Fruit fly (Drosophila melanogaster) whole organism, embryonic: ENCODE measurements around the gene MESK4.

Experiments used
- Atf3 ChIP-seq: fragments of 200-800 bp; sonication (Bioruptor generic); optimal IDR thresholded peaks from 3 replicates; lab custom pipeline; 2016; ENCODE audit warnings: missing biosample characterization, missing genetic modification characterization
- B-H2 ChIP-seq: fragments of 200-800 bp; sonication (Bioruptor generic); optimal IDR thresholded peaks from 2 replicates; lab custom pipeline; 2018; ENCODE audit warnings: missing biosample characterization, mild to moderate bottlenecking, missing genetic modification characterization
- Bgb ChIP-seq: fragments of 200-800 bp; sonication (Bioruptor generic); IDR thresholded peaks from 2 replicates; pipeline ENCODE4 v1.3.6; 2022; ENCODE audit warnings: missing biosample characterization, missing genetic modification characterization; ENCODE audit not compliant: partially characterized antibody
- Blimp-1 ChIP-seq: fragments of 200-800 bp; sonication (Bioruptor generic); optimal IDR thresholded peaks from 3 replicates; lab custom pipeline; 2018; ENCODE audit warnings: missing biosample characterization, missing genetic modification characterization, mild to moderate bottlenecking, moderate library complexity, missing genetic modification reagents
- CG10147 ChIP-seq: fragments of 200-800 bp; sonication (Bioruptor generic); optimal IDR thresholded peaks from 2 replicates; lab custom pipeline; 2019; ENCODE audit warnings: missing biosample characterization, mild to moderate bottlenecking, missing genetic modification characterization, moderate library complexity
- CG1024 ChIP-seq: fragments of 200-800 bp; sonication (Bioruptor generic); IDR thresholded peaks from 2 replicates; pipeline ENCODE4 v1.3.6; 2022; ENCODE audit warnings: missing biosample characterization, missing genetic modification characterization
- CG10543 ChIP-seq: fragments of 200-800 bp; sonication (Bioruptor generic); optimal IDR thresholded peaks from 3 replicates; lab custom pipeline; 2017; ENCODE audit warnings: missing biosample characterization, mild to moderate bottlenecking, missing genetic modification characterization, moderate library complexity
- CG11456 ChIP-seq: fragments of 200-800 bp; sonication (Bioruptor generic); IDR thresholded peaks from 3 replicates; pipeline ENCODE4 v1.3.6; 2022; ENCODE audit warnings: missing biosample characterization, missing genetic modification characterization
- CG13775 ChIP-seq: fragments of 200-800 bp; sonication (Bioruptor generic); optimal IDR thresholded peaks from 3 replicates; lab custom pipeline; 2017; ENCODE audit warnings: missing biosample characterization, mild to moderate bottlenecking, missing genetic modification characterization
- CG14014 ChIP-seq: fragments of 200-800 bp; sonication (Bioruptor generic); IDR thresholded peaks from 2 replicates; pipeline ENCODE4 v1.3.6; 2022; ENCODE audit warnings: missing biosample characterization, missing genetic modification characterization
- CG2202 ChIP-seq: fragments of 200-800 bp; sonication (Bioruptor generic); optimal IDR thresholded peaks from 2 replicates; lab custom pipeline; 2018; ENCODE audit warnings: missing biosample characterization, mild to moderate bottlenecking, missing genetic modification characterization
- CG2889 ChIP-seq: fragments of 200-800 bp; sonication (Bioruptor generic); IDR thresholded peaks from 3 replicates; pipeline ENCODE4 v1.3.6; 2022; ENCODE audit warnings: missing biosample characterization, missing genetic modification characterization
- CG30431 ChIP-seq: fragments of 200-800 bp; sonication (Bioruptor generic); optimal IDR thresholded peaks from 2 replicates; lab custom pipeline; 2017; ENCODE audit warnings: missing biosample characterization, missing genetic modification characterization
- CG33213 ChIP-seq: fragments of 200-800 bp; sonication (Bioruptor generic); optimal IDR thresholded peaks from 3 replicates; lab custom pipeline; 2016; ENCODE audit warnings: missing biosample characterization, missing genetic modification characterization
- CG3838 ChIP-seq: fragments of 200-800 bp; sonication (Bioruptor generic); optimal IDR thresholded peaks from 3 replicates; lab custom pipeline; 2016; ENCODE audit warnings: missing biosample characterization, missing genetic modification characterization
- CG6654 ChIP-seq: fragments of 200-800 bp; sonication (Bioruptor generic); optimal IDR thresholded peaks from 2 replicates; lab custom pipeline; 2017; ENCODE audit warnings: missing biosample characterization, mild to moderate bottlenecking, missing genetic modification characterization
- CG7745 ChIP-seq: fragments of 200-800 bp; sonication (Bioruptor generic); optimal IDR thresholded peaks from 2 replicates; lab custom pipeline; 2018; ENCODE audit warnings: missing biosample characterization, mild to moderate bottlenecking, missing genetic modification characterization, moderate library complexity
- CG7928 ChIP-seq: fragments of 200-800 bp; sonication (Bioruptor generic); optimal IDR thresholded peaks from 2 replicates; lab custom pipeline; 2017; ENCODE audit warnings: missing biosample characterization, mild to moderate bottlenecking, missing genetic modification characterization
- CG8089 ChIP-seq: fragments of 200-800 bp; sonication (Bioruptor generic); optimal IDR thresholded peaks from 3 replicates; lab custom pipeline; 2016; ENCODE audit warnings: missing biosample characterization, missing genetic modification characterization
- CG8388 ChIP-seq: fragments of 200-800 bp; sonication (Bioruptor generic); optimal IDR thresholded peaks from 2 replicates; lab custom pipeline; 2019; ENCODE audit warnings: missing biosample characterization, mild to moderate bottlenecking, missing genetic modification characterization, moderate library complexity
- CG8765 ChIP-seq: fragments of 200-800 bp; sonication (Bioruptor generic); IDR thresholded peaks from 2 replicates; pipeline ENCODE4 v1.3.6; 2022; ENCODE audit warnings: missing biosample characterization, missing genetic modification characterization
- CG9797 ChIP-seq: fragments of 200-800 bp; sonication (Bioruptor generic); optimal IDR thresholded peaks from 3 replicates; lab custom pipeline; 2018; ENCODE audit warnings: missing biosample characterization, mild to moderate bottlenecking, missing genetic modification characterization
- CkIIα-i1 ChIP-seq: fragments of 200-800 bp; sonication (Bioruptor generic); IDR thresholded peaks from 2 replicates; pipeline ENCODE4 v1.3.6; 2022; ENCODE audit warnings: missing biosample characterization, missing genetic modification characterization
- D19A ChIP-seq: fragments of 200-800 bp; optimal IDR thresholded peaks from 3 replicates; lab custom pipeline; 2019; ENCODE audit warnings: missing biosample characterization, mild to moderate bottlenecking, missing genetic modification characterization, moderate library complexity
- E2f1 ChIP-seq: fragments of 200-800 bp; sonication (Bioruptor generic); IDR thresholded peaks from 2 replicates; pipeline ENCODE4 v1.3.6; 2022; ENCODE audit warnings: missing biosample characterization, missing genetic modification characterization
- GATAe ChIP-seq: fragments of 200-800 bp; sonication (Bioruptor generic); conservative IDR thresholded peaks from 2 replicates; pipeline ENCODE4 v1.3.6; 2022; ENCODE audit warnings: missing biosample characterization, missing genetic modification characterization
- H2.0 ChIP-seq: fragments of 200-800 bp; sonication (Bioruptor generic); IDR thresholded peaks from 2 replicates; pipeline ENCODE4 v1.3.6; 2022; ENCODE audit warnings: missing biosample characterization, missing genetic modification characterization
- Hand ChIP-seq: fragments of 200-800 bp; sonication (Bioruptor generic); optimal IDR thresholded peaks from 2 replicates; lab custom pipeline; 2017; ENCODE audit warnings: mild to moderate bottlenecking, missing biosample characterization, missing genetic modification reagents, missing genetic modification characterization
- HmgD ChIP-seq: fragments of 200-800 bp; sonication (Bioruptor generic); optimal IDR thresholded peaks from 3 replicates; lab custom pipeline; 2016; ENCODE audit warnings: missing biosample characterization, missing genetic modification characterization
- Hr3 ChIP-seq: fragments of 200-800 bp; sonication (Bioruptor generic); optimal IDR thresholded peaks from 3 replicates; lab custom pipeline; 2016; ENCODE audit warnings: missing biosample characterization, missing genetic modification characterization
- Mes4 ChIP-seq: fragments of 200-800 bp; sonication (Bioruptor generic); optimal IDR thresholded peaks from 2 replicates; lab custom pipeline; 2016; ENCODE audit warnings: missing biosample characterization, missing genetic modification characterization
- Mrtf ChIP-seq: fragments of 200-800 bp; sonication (Bioruptor generic); IDR thresholded peaks from 3 replicates; pipeline ENCODE4 v1.3.6; 2022; ENCODE audit warnings: missing biosample characterization, missing genetic modification characterization
- Taf1 ChIP-seq: fragments of 200-800 bp; sonication (Bioruptor generic); IDR thresholded peaks from 2 replicates; pipeline ENCODE4 v1.3.6; 2022; ENCODE audit warnings: missing biosample characterization, missing genetic modification characterization
- ac ChIP-seq: fragments of 200-800 bp; sonication (Bioruptor generic); optimal IDR thresholded peaks from 3 replicates; lab custom pipeline; 2017; ENCODE audit warnings: missing biosample characterization, mild to moderate bottlenecking, missing genetic modification characterization
- ap ChIP-seq: fragments of 200-800 bp; sonication (Bioruptor generic); IDR thresholded peaks from 2 replicates; pipeline ENCODE4 v1.3.6; 2022; ENCODE audit warnings: missing biosample characterization, missing genetic modification characterization
- bbx ChIP-seq: fragments of 200-800 bp; sonication (Bioruptor generic); IDR thresholded peaks from 2 replicates; pipeline ENCODE4 v1.3.6; 2022; ENCODE audit warnings: missing biosample characterization, missing genetic modification characterization; ENCODE audit not compliant: partially characterized antibody
- cad ChIP-seq: fragments of >200 bp; optimal IDR thresholded peaks from 2 replicates; lab custom pipeline; 2017; ENCODE audit warnings: missing biosample characterization, missing genetic modification characterization
- gcm ChIP-seq: fragments of 200-800 bp; sonication (Bioruptor generic); optimal IDR thresholded peaks from 2 replicates; lab custom pipeline; 2019; ENCODE audit warnings: missing biosample characterization, mild to moderate bottlenecking, missing genetic modification characterization, moderate library complexity
- grn ChIP-seq: fragments of 200-800 bp; sonication (Bioruptor generic); optimal IDR thresholded peaks from 3 replicates; lab custom pipeline; 2017; ENCODE audit warnings: missing biosample characterization, missing genetic modification characterization
- gsb ChIP-seq: fragments of 200-800 bp; sonication (Bioruptor generic); IDR thresholded peaks from 2 replicates; pipeline ENCODE4 v1.3.6; 2022; ENCODE audit warnings: missing biosample characterization, missing genetic modification characterization
- jumu ChIP-seq: fragments of 200-800 bp; sonication (Bioruptor generic); optimal IDR thresholded peaks from 3 replicates; lab custom pipeline; 2016; ENCODE audit warnings: missing biosample characterization, missing genetic modification characterization
- kay ChIP-seq: fragments of 200-800 bp; sonication (Bioruptor generic); optimal IDR thresholded peaks from 2 replicates; lab custom pipeline; 2016; ENCODE audit warnings: missing biosample characterization, missing genetic modification characterization
- lbe ChIP-seq: fragments of 200-800 bp; sonication (Bioruptor generic); optimal IDR thresholded peaks from 2 replicates; lab custom pipeline; 2016; ENCODE audit warnings: missing biosample characterization, mild to moderate bottlenecking, missing genetic modification characterization
- mld ChIP-seq: fragments of 200-800 bp; sonication (Bioruptor generic); IDR thresholded peaks from 3 replicates; pipeline ENCODE4 v1.3.6; 2022; ENCODE audit warnings: missing biosample characterization, missing genetic modification characterization; ENCODE audit not compliant: partially characterized antibody
- nerfin-2 ChIP-seq: fragments of 200-800 bp; sonication (Bioruptor generic); IDR thresholded peaks from 2 replicates; pipeline ENCODE4 v1.3.6; 2022; ENCODE audit warnings: missing biosample characterization, missing genetic modification characterization; ENCODE audit not compliant: partially characterized antibody
- pita ChIP-seq: fragments of 200-800 bp; sonication (Bioruptor generic); optimal IDR thresholded peaks from 2 replicates; lab custom pipeline; 2017; ENCODE audit warnings: missing biosample characterization, mild to moderate bottlenecking, missing genetic modification characterization
- pros ChIP-seq: fragments of 200-800 bp; sonication (Bioruptor generic); optimal IDR thresholded peaks from 3 replicates; lab custom pipeline; 2019; ENCODE audit warnings: missing biosample characterization, mild to moderate bottlenecking, missing genetic modification characterization, moderate library complexity
- tgo ChIP-seq: fragments of 200-800 bp; sonication (Bioruptor generic); IDR thresholded peaks from 3 replicates; pipeline ENCODE4 v1.3.6; 2022; ENCODE audit warnings: missing biosample characterization, missing genetic modification characterization
- toy ChIP-seq: fragments of 200-800 bp; sonication (Bioruptor generic); IDR thresholded peaks from 2 replicates; pipeline ENCODE4 v1.3.6; 2022; ENCODE audit warnings: missing biosample characterization, missing genetic modification characterization
- unpg ChIP-seq: fragments of 200-800 bp; sonication (Bioruptor generic); optimal IDR thresholded peaks from 3 replicates; lab custom pipeline; 2018; ENCODE audit warnings: missing biosample characterization, mild to moderate bottlenecking, missing genetic modification characterization, moderate library complexity

Gene MESK4

dm6 chr3R:17002218-17003110 is 13.8 kb downstream of the MESK4 start, which contains the start of the genes Sf3a1 and Irc (continued):
- no peak for TF ChIP-seq CG10147 (GFP tag; lab: Kevin White, UChicago)
- peak; percentile 78 for TF ChIP-seq CG10543
- peak; percentile 97 for TF ChIP-seq bbx (GFP tag; lab: Robert Waterston, UW)
- TF ChIP-seq CG14014 (GFP tag; lab: Robert Waterston, UW) = no peak
- peak; percentile 46 for TF ChIP-seq jumu (GFP tag; lab: Kevin White, UChicago)
- no peak for TF ChIP-seq tgo (GFP tag; lab: Robert Waterston, UW)
- no peak for TF ChIP-seq toy (GFP tag; lab: Robert Waterston, UW)
- TF ChIP-seq Mes4 (GFP tag; lab: Kevin White, UChicago) = no peak
- TF ChIP-seq CG1024 = no peak
- no peak for TF ChIP-seq CG7928 (GFP tag; lab: Kevin White, UChicago)
- TF ChIP-seq CG8765 (GFP tag; lab: Robert Waterston, UW) = no peak
- no peak for TF ChIP-seq CG6654 (GFP tag; lab: Kevin White, UChicago)
- TF ChIP-seq pros (GFP tag; lab: Kevin White, UChicago) = no peak
- no peak for TF ChIP-seq CG8388
- peak; percentile 62 for TF ChIP-seq CG33213 (GFP tag; lab: Kevin White, UChicago)
- peak; percentile 98 for TF ChIP-seq Bgb (GFP tag; lab: Robert Waterston, UW)
- peak; percentile 91 for TF ChIP-seq nerfin-2 (GFP tag; lab: Robert Waterston, UW)
- peak; percentile 22 for TF ChIP-seq lbe (GFP tag; lab: Kevin White, UChicago)
- TF ChIP-seq Blimp-1 = no peak
- peak; percentile 87 for TF ChIP-seq HmgD
- peak; percentile 29 for TF ChIP-seq CG9797 (GFP tag; lab: Kevin White, UChicago)
- TF ChIP-seq cad (GFP tag; lab: Kevin White, UChicago) = no peak
- no peak for TF ChIP-seq kay (GFP tag; lab: Kevin White, UChicago)
- no peak for TF ChIP-seq Hand (GFP tag; lab: Kevin White, UChicago)
- no peak for TF ChIP-seq Taf1 (GFP tag; lab: Robert Waterston, UW)
- no peak for TF ChIP-seq CkIIα-i1 (GFP tag; lab: Robert Waterston, UW)
- no peak for TF ChIP-seq pita (GFP tag; lab: Kevin White, UChicago)
- no peak for TF ChIP-seq gcm (GFP tag; lab: Kevin White, UChicago)
- no peak for TF ChIP-seq CG30431 (GFP tag; lab: Kevin White, UChicago)
- TF ChIP-seq unpg (GFP tag; lab: Kevin White, UChicago) = peak; percentile 14
- TF ChIP-seq D19A (tag; lab: Kevin White, UChicago) = no peak
- no peak for TF ChIP-seq H2.0 (GFP tag; lab: Robert Waterston, UW)
- no peak for TF ChIP-seq GATAe
- TF ChIP-seq CG7745 = no peak
- no peak for TF ChIP-seq Hr3 (GFP tag; lab: Kevin White, UChicago)
- no peak for TF ChIP-seq ac (GFP tag; lab: Kevin White, UChicago)
- no peak for TF ChIP-seq CG8089 (GFP tag; lab: Kevin White, UChicago)
- no peak for TF ChIP-seq E2f1 (GFP tag; lab: Robert Waterston, UW)
- TF ChIP-seq Mrtf = no peak
- no peak for TF ChIP-seq gsb (GFP tag; lab: Robert Waterston, UW)
- no peak for TF ChIP-seq CG2202
- TF ChIP-seq CG11456 (GFP tag; lab: Robert Waterston, UW) = 0 out of 3 replicates have a peak, but pooled peaks have one; percentile 17
- no peak for TF ChIP-seq ap (GFP tag; lab: Robert Waterston, UW)
- TF ChIP-seq grn (GFP tag; lab: Kevin White, UChicago) = peak; percentile 10
- no peak for TF ChIP-seq CG2889
- peak; percentile 91 for TF ChIP-seq mld (GFP tag; lab: Robert Waterston, UW)
- peak; percentile 61 for TF ChIP-seq B-H2 (GFP tag; lab: Kevin White, UChicago)
- TF ChIP-seq CG13775 (GFP tag; lab: Kevin White, UChicago) = no peak
- no peak for TF ChIP-seq CG3838 (GFP tag; lab: Kevin White, UChicago)
- no peak for TF ChIP-seq Atf3 (GFP tag; lab: Kevin White, UChicago)
